Worm (Caenorhabditis elegans): ENCODE results near the gene F46F2.5.

DNA sequence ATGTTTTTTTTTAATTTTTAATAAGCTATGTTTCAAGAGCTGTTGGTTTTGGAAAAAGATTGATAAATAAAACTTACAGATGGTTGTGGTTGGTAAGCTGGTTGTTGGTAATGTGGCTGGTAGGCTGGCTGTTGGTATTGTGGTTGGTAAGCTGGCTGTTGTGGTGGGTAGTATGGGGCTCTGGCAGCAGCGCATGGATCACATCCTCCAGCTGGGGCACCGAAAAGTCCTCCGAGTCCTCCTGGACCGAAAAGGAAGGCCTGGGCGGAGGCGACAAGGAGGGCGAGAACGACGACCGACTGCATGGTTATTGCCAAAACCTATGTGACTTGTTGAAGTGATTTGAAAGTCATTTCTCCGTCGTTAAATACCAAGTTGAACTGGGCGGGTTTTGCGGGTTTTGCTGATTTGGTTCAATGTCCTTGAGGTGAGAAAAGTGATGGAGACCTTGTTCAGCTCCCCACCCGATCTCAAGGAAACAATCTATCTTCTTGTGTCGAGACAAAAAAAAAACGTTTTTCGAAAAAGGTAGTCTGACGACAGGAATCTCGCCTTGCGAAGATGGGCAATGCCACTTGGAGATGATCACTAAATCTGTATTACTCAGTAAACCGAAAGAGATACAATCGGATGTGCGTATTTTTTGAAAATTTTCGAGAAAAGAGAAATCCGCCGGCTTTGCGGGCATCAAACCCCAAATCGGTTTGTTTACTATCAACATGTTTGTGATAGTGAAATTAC is 2.4 kb upstream of the F46F2.5 start, which contains the start of gene F46F2.3:
- TF ChIP-seq T22C8.4 (GFP tag; IDR thresholded peaks at IDR 0.05): no peak
- TF ChIP-seq klf-2 (GFP tag; conservative IDR thresholded peaks at IDR 0.05): no peak
